Fruit fly (Drosophila melanogaster): ENCODE measurements around the gene CG4586.

The CG4586 gene

dm6 chrX:7000444-7001134 lies 30.9 kb downstream of the CG4586 start:
- no peak for TF ChIP-seq CG17801 (GFP tag; optimal IDR thresholded peaks at IDR 0.05; ENCODE audit: partially characterized antibody)

- no peak for TF ChIP-seq CG17801 (GFP tag; optimal IDR thresholded peaks at IDR 0.05; ENCODE audit: partially characterized antibody)
Measured at dm6 chrX:7001135-7001769, 31.5 kb downstream of the CG4586 start.

dm6 chrX:7004101-7004700 lies 34.5 kb downstream of the CG4586 start:
- no peak for TF ChIP-seq CG17801 (GFP tag; optimal IDR thresholded peaks at IDR 0.05; ENCODE audit: partially characterized antibody)

- TF ChIP-seq CG17801 (GFP tag; optimal IDR thresholded peaks at IDR 0.05; ENCODE audit: partially characterized antibody): no peak
Measured at dm6 chrX:7005444-7005843, 35.7 kb downstream of the CG4586 start.

DNA sequence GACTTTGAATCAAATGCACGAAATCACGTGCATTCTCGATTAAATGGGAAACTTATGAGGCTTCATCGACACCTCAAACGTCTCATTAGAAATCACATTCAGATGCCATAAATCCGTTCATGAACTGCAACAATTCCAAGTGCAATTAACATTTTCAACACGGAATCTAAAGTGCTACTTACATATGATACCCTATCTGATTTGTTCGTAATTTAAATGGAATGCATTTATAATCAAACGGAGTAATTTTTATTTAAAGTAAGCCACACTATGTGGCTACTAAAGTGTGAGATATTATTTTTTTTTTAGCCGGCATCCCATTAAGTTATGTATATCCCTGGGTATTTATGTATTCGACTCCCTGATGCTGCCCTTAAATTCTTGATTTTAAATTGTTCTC lies 38.0 kb downstream of the CG4586 start:
- TF ChIP-seq CG17801 (GFP tag; optimal IDR thresholded peaks at IDR 0.05; ENCODE audit: partially characterized antibody): no peak

DNA sequence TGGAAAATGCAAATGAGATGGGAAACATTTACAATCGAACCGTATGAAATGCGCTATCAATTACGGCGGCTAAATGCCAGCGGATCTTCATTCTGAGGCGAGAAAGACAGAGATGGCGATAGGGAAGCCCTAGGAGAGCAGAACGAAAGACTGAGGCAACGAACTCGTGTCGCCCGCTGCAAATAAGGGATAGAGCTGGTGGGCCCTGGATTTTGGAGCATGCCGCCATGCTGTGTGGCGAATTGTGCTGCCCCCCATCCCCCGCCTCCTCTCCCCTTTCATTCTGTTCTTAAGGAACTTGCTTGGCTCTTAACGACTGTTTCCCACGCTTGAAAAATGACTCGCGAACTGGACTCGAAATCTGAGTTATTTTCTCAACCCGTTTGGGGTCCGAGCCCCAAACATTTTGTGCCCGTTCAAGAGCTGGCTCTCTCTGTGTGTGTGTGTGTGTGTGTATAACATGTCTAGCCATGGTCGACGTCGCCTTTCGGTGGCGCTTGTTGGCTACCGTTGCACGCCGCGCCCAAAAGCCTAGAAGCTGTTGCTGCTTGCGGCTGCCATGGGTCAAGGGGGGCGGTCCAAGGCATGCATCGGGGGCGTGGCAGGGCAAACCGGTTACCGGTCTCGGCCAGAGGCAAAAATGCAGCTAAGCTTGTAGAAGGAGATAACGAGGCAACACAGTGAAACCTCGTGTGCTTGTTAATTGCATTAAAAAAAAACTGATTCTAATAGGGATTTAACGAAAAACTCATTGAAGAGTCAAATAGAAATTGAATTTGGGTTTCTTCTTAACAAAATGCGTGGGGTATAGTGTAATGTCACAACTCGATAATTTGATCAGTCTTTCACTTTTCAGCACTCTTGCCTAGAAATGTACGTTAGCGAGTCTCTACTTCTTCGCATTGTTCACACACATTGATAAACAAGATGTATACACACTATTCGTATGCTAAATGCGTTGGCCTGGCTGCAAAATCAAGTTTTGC lies 38.7 kb downstream of the CG4586 start:
- TF ChIP-seq CG17801 (GFP tag; optimal IDR thresholded peaks at IDR 0.05; ENCODE audit: partially characterized antibody): no peak

- TF ChIP-seq CG17801 (GFP tag; optimal IDR thresholded peaks at IDR 0.05; ENCODE audit: partially characterized antibody): peak; percentile 92
Measured at dm6 chrX:7011063-7011743, 41.5 kb downstream of the CG4586 start, which contains the start of the genes cm, sloth1 and sloth2. Gene cm, minus strand, starts transcription at chrX:7011145. Gene sloth1, plus strand, starts transcription at chrX:7011357. Gene sloth2, plus strand, starts transcription at chrX:7011357.

DNA sequence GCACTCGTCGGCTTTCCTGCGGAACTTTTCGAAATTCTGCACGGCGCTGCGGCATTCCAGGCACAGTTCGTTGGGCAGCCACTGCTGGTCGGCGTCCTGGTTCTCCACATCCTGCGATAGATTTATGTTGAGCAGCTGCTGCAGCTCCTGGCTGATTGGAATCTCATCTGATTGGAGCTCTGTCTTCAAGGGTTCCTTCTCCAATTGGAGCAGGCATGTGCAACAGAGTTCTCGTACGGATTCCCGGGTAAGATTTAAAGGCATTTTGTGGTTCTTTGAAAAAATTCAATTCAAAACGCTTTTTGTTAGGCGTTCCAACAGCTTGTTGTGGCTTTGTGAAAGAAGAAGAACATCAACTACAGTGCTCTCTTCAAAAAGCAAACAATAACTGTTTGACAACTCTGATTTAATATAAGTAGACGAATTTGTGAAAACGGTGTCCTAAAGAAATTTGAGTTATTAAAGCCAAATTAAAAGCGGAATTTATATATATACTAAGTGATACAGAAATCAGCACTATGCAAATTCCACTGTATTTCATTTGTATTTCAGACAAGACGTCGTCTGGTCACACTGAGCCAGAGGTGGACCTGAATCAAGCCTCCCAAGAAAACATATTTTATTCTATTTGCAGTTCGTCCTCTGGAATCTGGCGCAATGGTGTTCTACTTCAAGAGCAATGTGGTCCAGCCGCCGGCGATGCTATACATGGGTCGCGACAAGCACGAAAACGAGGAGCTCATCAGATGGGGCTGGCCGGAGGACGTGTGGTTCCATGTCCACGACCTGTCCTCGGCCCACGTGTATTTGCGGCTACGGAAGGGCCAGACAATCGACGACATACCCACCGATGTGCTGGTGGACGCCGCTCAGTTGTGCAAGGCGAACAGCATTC lies 43.8 kb downstream of the CG4586 start, which contains the start of the genes CG3032 and CG4593:
CG3032 (minus strand) TSS at position 562 of the 895 bp plus-strand sequence.
CG4593 (plus strand) TSS at position 568 of the 895 bp plus-strand sequence.
- peak; percentile 90 for TF ChIP-seq CG17801 (GFP tag; optimal IDR thresholded peaks at IDR 0.05; ENCODE audit: partially characterized antibody)

DNA sequence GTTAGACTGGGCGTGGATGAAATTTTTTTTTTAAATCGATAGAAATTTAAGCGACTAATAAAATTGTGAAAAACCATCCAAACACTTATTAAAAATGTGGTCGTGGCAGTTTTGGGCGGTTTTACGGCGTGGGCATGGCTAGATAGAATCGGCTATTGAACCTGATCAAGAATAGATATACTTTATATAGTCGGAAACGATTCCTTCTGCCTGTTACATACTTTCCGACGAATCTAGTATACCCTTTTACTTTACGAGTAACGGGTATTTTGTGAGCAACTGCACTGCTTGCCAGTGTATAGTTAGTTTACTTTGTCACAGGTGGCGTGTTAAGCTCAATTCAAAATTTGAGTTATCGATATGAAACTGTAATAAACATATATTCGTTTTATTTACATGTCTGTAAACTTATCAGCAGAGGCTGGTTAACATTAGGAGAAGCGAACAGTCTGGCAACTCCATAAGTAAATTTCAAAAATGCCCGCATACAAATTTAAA lies 45.3 kb downstream of the CG4586 start:
- TF ChIP-seq CG17801 (GFP tag; optimal IDR thresholded peaks at IDR 0.05; ENCODE audit: partially characterized antibody): peak; percentile 20
